Fruit fly (Drosophila melanogaster): ENCODE results near the gene Trmt112.

DNA sequence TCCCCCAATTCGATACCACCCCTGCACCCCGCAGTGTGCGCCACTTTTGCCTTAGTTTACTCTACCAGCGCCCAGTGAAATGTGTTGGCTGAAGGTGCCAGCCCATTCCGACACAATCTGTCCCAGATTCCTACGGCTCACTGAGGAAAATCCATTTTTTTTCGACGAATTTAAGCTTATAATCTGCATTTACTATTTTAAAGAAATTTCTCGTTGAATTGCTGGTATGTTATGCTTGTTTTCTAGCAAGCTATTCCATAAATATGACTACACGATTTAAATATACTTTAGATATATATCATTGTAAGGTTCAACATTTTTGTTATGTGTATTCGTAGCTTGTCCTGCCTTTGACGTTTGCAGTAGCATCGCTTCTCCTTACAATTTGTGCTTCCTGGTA, 6.6 kb upstream of the Trmt112 start:
- TF ChIP-seq Sin3A (optimal IDR thresholded peaks at IDR 0.05) (no peak), corto (GFP tag; optimal IDR thresholded peaks at IDR 0.05) (no peak), br (optimal IDR thresholded peaks at IDR 0.05) (no peak), ftz-f1 (GFP tag; optimal IDR thresholded peaks at IDR 0.05) (no peak), crol (GFP tag; IDR thresholded peaks at IDR 0.05) (no peak), pan (optimal IDR thresholded peaks at IDR 0.05) (no peak), pan (GFP tag; optimal IDR thresholded peaks at IDR 0.05 in 1 of 2, IDR thresholded peaks at IDR 0.05 in 1 of 2) (no peak), Stat92E (GFP tag; optimal IDR thresholded peaks at IDR 0.05) (no peak), HHEX (GFP tag; optimal IDR thresholded peaks at IDR 0.05) (no peak), Dad (GFP tag; optimal IDR thresholded peaks at IDR 0.05) (no peak), CG2120 (GFP tag; optimal IDR thresholded peaks at IDR 0.05) (no peak), mirr (GFP tag; optimal IDR thresholded peaks at IDR 0.05) (no peak), pum (GFP tag; optimal IDR thresholded peaks at IDR 0.05) (no peak), CG11696 (GFP tag; IDR thresholded peaks at IDR 0.05) (no peak), CG15696 (tag; optimal IDR thresholded peaks at IDR 0.05) (no peak)
